Worm (Caenorhabditis elegans) whole organism, midembryonic: ENCODE results near the gene acy-1.
A peak's percentile ranks its signal among the peaks of the same experiment; 100 is the strongest.

ENCODE experiments used
- flt-1 ChIP-seq: fragments of 200-800 bp; sonication (Bioruptor generic); IDR thresholded peaks from 2 replicates; pipeline ENCODE4 v1.3.6; 2022; ENCODE audit warnings: missing genetic modification characterization, missing compliant biosample characterization
- klf-2 ChIP-seq: fragments of 200-800 bp; sonication (Bioruptor generic); conservative IDR thresholded peaks from 2 replicates; pipeline ENCODE4 v1.3.6; 2022; ENCODE audit warnings: missing genetic modification reagents, missing genetic modification characterization, missing compliant biosample characterization
- ref-1 ChIP-seq: fragments of 200-800 bp; sonication (Bioruptor generic); conservative IDR thresholded peaks from 2 replicates; pipeline ENCODE4 v1.3.6; 2022; ENCODE audit warnings: missing genetic modification reagents, missing genetic modification characterization, missing compliant biosample characterization
- ztf-29 ChIP-seq: fragments of 200-800 bp; sonication (Bioruptor generic); IDR thresholded peaks from 2 replicates; pipeline ENCODE4 v1.3.6; 2022; ENCODE audit warnings: missing genetic modification reagents, missing genetic modification characterization, missing compliant biosample characterization

- TF ChIP-seq ztf-29 (GFP tag; lab: Robert Waterston, UW) (peak; percentile 66), flt-1 (GFP tag; lab: Robert Waterston, UW) (peak; percentile 87), klf-2 (GFP tag; lab: Robert Waterston, UW) (peak; percentile 77; the same call in 1 of the 2 replicates), ref-1 (GFP tag; lab: Robert Waterston, UW) (0 out of 2 replicates have a peak, but pooled peaks have one; percentile 35)
Observed at ce11 chrIII:4756983-4757382, 35.1 kb downstream of the acy-1 start, which contains the start of gene fbxl-2.
